Worm (Caenorhabditis elegans): Measurements from ENCODE around the gene dhhc-13.

The dhhc-13 gene

ce11 chrIV:5945455-5945854 lies 28.3 kb downstream of the dhhc-13 start:
- TF ChIP-seq hlh-1 (tag; optimal IDR thresholded peaks at IDR 0.05) (no peak), unc-39 (tag; optimal IDR thresholded peaks at IDR 0.05) (no peak), elt-1 (tag; optimal IDR thresholded peaks at IDR 0.05; ENCODE audit: borderline replicate concordance, insufficient read depth) (no peak), sptf-1 (tag; optimal IDR thresholded peaks at IDR 0.05) (no peak), cnd-1 (tag; optimal IDR thresholded peaks at IDR 0.05) (no peak), ham-2 (GFP tag; optimal IDR thresholded peaks at IDR 0.05) (no peak), nhr-237 (tag; optimal IDR thresholded peaks at IDR 0.05) (no peak), mab-5 (tag; optimal IDR thresholded peaks at IDR 0.05) (no peak), ceh-39 (tag; optimal IDR thresholded peaks at IDR 0.05) (no peak), snpc-4 (tag; optimal IDR thresholded peaks at IDR 0.05) (no peak), unc-120 (tag; optimal IDR thresholded peaks at IDR 0.05; ENCODE audit: poor library complexity, severe bottlenecking) (no peak), mep-1 (tag; optimal IDR thresholded peaks at IDR 0.05) (no peak), mls-2 (tag; optimal IDR thresholded peaks at IDR 0.05) (no peak)

ce11 chrIV:5946602-5947444 lies 29.7 kb downstream of the dhhc-13 start, which contains the start of gene inx-7:
Gene inx-7 (minus strand): TSS chrIV:5946638.
- TF ChIP-seq hlh-1 (tag; optimal IDR thresholded peaks at IDR 0.05): no peak

- peak; percentile 70 for TF ChIP-seq mep-1 (tag; optimal IDR thresholded peaks at IDR 0.05)
- no peak for TF ChIP-seq ceh-43 (GFP tag; optimal IDR thresholded peaks at IDR 0.05)
- TF ChIP-seq unc-62 (GFP tag; optimal IDR thresholded peaks at IDR 0.05): no peak
- TF ChIP-seq nhr-76 (tag; optimal IDR thresholded peaks at IDR 0.05): no peak
- TF ChIP-seq unc-39 (tag; optimal IDR thresholded peaks at IDR 0.05): no peak
- no peak for TF ChIP-seq ham-2 (GFP tag; optimal IDR thresholded peaks at IDR 0.05)
- TF ChIP-seq hlh-1 (tag; optimal IDR thresholded peaks at IDR 0.05): peak; percentile 46
- TF ChIP-seq lsy-2 (tag; optimal IDR thresholded peaks at IDR 0.05): peak; percentile 90
- TF ChIP-seq unc-120 (tag; optimal IDR thresholded peaks at IDR 0.05; ENCODE audit: poor library complexity, severe bottlenecking): no peak
- peak; percentile 17 for TF ChIP-seq pha-4 (tag; optimal IDR thresholded peaks at IDR 0.05)
- TF ChIP-seq nhr-28 (tag; optimal IDR thresholded peaks at IDR 0.05): no peak
- no peak for TF ChIP-seq flh-1 (GFP tag; optimal IDR thresholded peaks at IDR 0.05)
- peak; percentile 18 for TF ChIP-seq ces-1 (GFP tag; optimal IDR thresholded peaks at IDR 0.05)
- no peak for TF ChIP-seq zip-8 (tag; optimal IDR thresholded peaks at IDR 0.05)
- TF ChIP-seq lin-13 (tag; optimal IDR thresholded peaks at IDR 0.05): peak; percentile 77
Measured at ce11 chrIV:5947555-5948151, 30.5 kb downstream of the dhhc-13 start, which contains the start of gene rps-25. Gene rps-25 (minus strand): TSS chrIV:5947605.

- no peak for TF ChIP-seq snpc-4 (tag; optimal IDR thresholded peaks at IDR 0.05)
- no peak for TF ChIP-seq unc-62 (GFP tag; optimal IDR thresholded peaks at IDR 0.05)
- no peak for TF ChIP-seq tbx-8 (GFP tag; optimal IDR thresholded peaks at IDR 0.05)
- TF ChIP-seq nhr-2 (tag; optimal IDR thresholded peaks at IDR 0.05): no peak
- no peak for TF ChIP-seq ceh-39 (tag; optimal IDR thresholded peaks at IDR 0.05)
- TF ChIP-seq nhr-12 (tag; optimal IDR thresholded peaks at IDR 0.05): no peak
- TF ChIP-seq unc-120 (tag; optimal IDR thresholded peaks at IDR 0.05; ENCODE audit: poor library complexity, severe bottlenecking): no peak
- TF ChIP-seq nhr-28 (tag; optimal IDR thresholded peaks at IDR 0.05): no peak
- TF ChIP-seq lin-13 (tag; optimal IDR thresholded peaks at IDR 0.05): no peak
- TF ChIP-seq lin-32 (GFP tag; optimal IDR thresholded peaks at IDR 0.05): no peak
- no peak for TF ChIP-seq flh-1 (GFP tag; optimal IDR thresholded peaks at IDR 0.05)
- no peak for TF ChIP-seq cnd-1 (tag; optimal IDR thresholded peaks at IDR 0.05)
- TF ChIP-seq mab-5 (tag; optimal IDR thresholded peaks at IDR 0.05): no peak
- TF ChIP-seq M03D4.4 (tag; optimal IDR thresholded peaks at IDR 0.05): no peak
- no peak for TF ChIP-seq bed-3 (GFP tag; optimal IDR thresholded peaks at IDR 0.05)
- no peak for TF ChIP-seq zip-8 (tag; optimal IDR thresholded peaks at IDR 0.05)
- TF ChIP-seq lsy-2 (tag; optimal IDR thresholded peaks at IDR 0.05): no peak
- TF ChIP-seq ham-2 (GFP tag; optimal IDR thresholded peaks at IDR 0.05): no peak
Measured at ce11 chrIV:5948712-5949111, 31.6 kb downstream of the dhhc-13 start.

- TF ChIP-seq ztf-11 (tag; optimal IDR thresholded peaks at IDR 0.05): no peak
- TF ChIP-seq drap-1 (GFP tag; optimal IDR thresholded peaks at IDR 0.05): no peak
- TF ChIP-seq blmp-1 (tag; optimal IDR thresholded peaks at IDR 0.05): no peak
- TF ChIP-seq sem-2 (GFP tag; optimal IDR thresholded peaks at IDR 0.05): no peak
- no peak for TF ChIP-seq elt-3 (tag; optimal IDR thresholded peaks at IDR 0.05)
- no peak for TF ChIP-seq unc-39 (tag; optimal IDR thresholded peaks at IDR 0.05)
- no peak for TF ChIP-seq hlh-1 (tag; optimal IDR thresholded peaks at IDR 0.05)
- no peak for TF ChIP-seq pha-4 (tag; optimal IDR thresholded peaks at IDR 0.05)
- TF ChIP-seq ceh-43 (GFP tag; optimal IDR thresholded peaks at IDR 0.05): no peak
- no peak for TF ChIP-seq mep-1 (tag; optimal IDR thresholded peaks at IDR 0.05)
- TF ChIP-seq M03D4.4 (tag; optimal IDR thresholded peaks at IDR 0.05): no peak
- no peak for TF ChIP-seq unc-62 (GFP tag; optimal IDR thresholded peaks at IDR 0.05)
- no peak for TF ChIP-seq lin-32 (GFP tag; optimal IDR thresholded peaks at IDR 0.05)
- TF ChIP-seq mls-2 (tag; optimal IDR thresholded peaks at IDR 0.05): no peak
- no peak for TF ChIP-seq bed-3 (GFP tag; optimal IDR thresholded peaks at IDR 0.05)
- TF ChIP-seq zip-8 (tag; optimal IDR thresholded peaks at IDR 0.05): no peak
- no peak for TF ChIP-seq ces-1 (GFP tag; optimal IDR thresholded peaks at IDR 0.05)
Measured at ce11 chrIV:5949964-5950363, 32.8 kb downstream of the dhhc-13 start.
